Fruit fly (Drosophila melanogaster) S2 (cell line): ENCODE results near the gene CG31730.

Experiments
- CG8478 ChIP-seq: fragments of >200 bp; optimal IDR thresholded peaks from 2 replicates; lab custom pipeline; 2018
- CTCF ChIP-seq, 2 experiments: fragments of >200 bp; optimal IDR thresholded peaks; 2 replicates each; lab custom pipeline; 2018

dm6 chr2L:13229388-13229882 is 30.1 kb downstream of the CG31730 start, which contains the start of gene CG16815:
- TF ChIP-seq CG8478 (lab: Kevin White, UChicago) (no peak), CTCF (optimal IDR thresholded peaks at IDR 0.05; lab: Kevin White, UChicago) (no peak)
